Fruit fly (Drosophila melanogaster): ENCODE measurements around the gene CG11249.
A peak's percentile ranks its signal among the peaks of the same experiment; 100 is the strongest.

dm6 chr3L:21709785-21710591 is 38.0 kb downstream of the CG11249 start:
- TF ChIP-seq rgr (GFP tag; optimal IDR thresholded peaks at IDR 0.05) (peak; percentile 68), h (GFP tag; optimal IDR thresholded peaks at IDR 0.05) (peak; percentile 74), Mio (GFP tag; optimal IDR thresholded peaks at IDR 0.05) (no peak), sv (GFP tag; optimal IDR thresholded peaks at IDR 0.05) (no peak)

All from whole organism, wandering third instar larva.